Worm (Caenorhabditis elegans) whole organism, L1 larva: Measurements from ENCODE around the gene Y38F1A.4.

Experiments used
- C34B4.2 ChIP-seq: sonication (generic microtip); optimal IDR thresholded peaks from 2 replicates; lab custom pipeline; 2017; ENCODE audit warnings: mild to moderate bottlenecking, missing genetic modification characterization, missing compliant biosample characterization
- aly-2 ChIP-seq: fragments of 150-350 bp; optimal IDR thresholded peaks from 2 replicates; lab custom pipeline; 2014; ENCODE audit warnings: missing biosample characterization, missing genetic modification characterization
- ama-1 ChIP-seq: fragments of 150-350 bp; optimal IDR thresholded peaks from 2 replicates; lab custom pipeline; 2014
- blmp-1 ChIP-seq: fragments of 150-350 bp; optimal IDR thresholded peaks from 2 replicates; lab custom pipeline; 2014; ENCODE audit warnings: missing biosample characterization, missing genetic modification characterization
- ceh-63 ChIP-seq: fragments of 200-800 bp; sonication (Bioruptor generic); optimal IDR thresholded peaks from 2 replicates; lab custom pipeline; 2018; ENCODE audit warnings: mild to moderate bottlenecking, missing genetic modification characterization, missing compliant biosample characterization
- ceh-8 ChIP-seq: fragments of 200-800 bp; sonication (Bioruptor generic); optimal IDR thresholded peaks from 2 replicates; lab custom pipeline; 2018; ENCODE audit warnings: mild to moderate bottlenecking, missing genetic modification characterization, moderate library complexity, missing compliant biosample characterization
- efl-1 ChIP-seq, 4 experiments: fragments of 150-350 bp; optimal IDR thresholded peaks in 3 of 4; peaks in 1 of 4; 1 replicate in 1 of 4; 2 replicates in 3 of 4; lab custom pipeline; 2014; ENCODE audit warnings: missing biosample characterization in 2 of 4, missing genetic modification characterization in 2 of 4, missing genetic modification reagents in 2 of 4
- egl-27 ChIP-seq, 2 experiments: fragments of 150-350 bp in 1 of 2; sonication (generic microtip); optimal IDR thresholded peaks; 3 replicates each; lab custom pipeline; 2017 to 2018; ENCODE audit warnings: missing biosample characterization in 2 of 2, missing genetic modification characterization in 2 of 2, missing genetic modification reagents in 2 of 2
- elt-2 ChIP-seq: sonication (generic microtip); optimal IDR thresholded peaks from 2 replicates; lab custom pipeline; 2016; ENCODE audit warnings: missing genetic modification characterization, mild to moderate bottlenecking, inconsistent platforms, missing compliant biosample characterization, missing genetic modification reagents
- isw-1 ChIP-seq: fragments of 200-800 bp; sonication (Bioruptor generic); IDR thresholded peaks from 2 replicates; pipeline ENCODE4 v1.3.6; 2022; ENCODE audit warnings: missing genetic modification characterization, missing compliant biosample characterization
- lin-14 ChIP-seq: fragments of 200-800 bp; sonication (Bioruptor generic); optimal IDR thresholded peaks from 2 replicates; lab custom pipeline; 2018; ENCODE audit warnings: mild to moderate bottlenecking, missing genetic modification characterization, moderate library complexity, missing compliant biosample characterization
- lsy-2 ChIP-seq, 2 experiments: fragments of 150-350 bp; optimal IDR thresholded peaks; 2 replicates each; lab custom pipeline; 2014; ENCODE audit warnings: missing biosample characterization in 2 of 2, missing genetic modification characterization in 2 of 2
- mab-9 ChIP-seq: fragments of 200-800 bp; sonication (Bioruptor generic); IDR thresholded peaks from 2 replicates; pipeline ENCODE4 v1.3.6; 2022; ENCODE audit warnings: missing genetic modification reagents, missing genetic modification characterization, missing compliant biosample characterization
- mdl-1 ChIP-seq, 2 experiments: fragments of 150-350 bp; optimal IDR thresholded peaks; 2 replicates each; lab custom pipeline; 2014 to 2017; ENCODE audit warnings: missing biosample characterization in 2 of 2, missing genetic modification characterization in 2 of 2, inconsistent platforms in 1 of 2
- nhr-47 ChIP-seq: sonication (generic microtip); optimal IDR thresholded peaks from 2 replicates; lab custom pipeline; 2016; ENCODE audit warnings: mild to moderate bottlenecking, missing genetic modification characterization, moderate library complexity, missing compliant biosample characterization
- nhr-71 ChIP-seq: sonication (generic microtip); optimal IDR thresholded peaks from 2 replicates; lab custom pipeline; 2016; ENCODE audit warnings: mild to moderate bottlenecking, missing genetic modification characterization, moderate library complexity, missing compliant biosample characterization
- nhr-77 ChIP-seq: fragments of 150-350 bp; optimal IDR thresholded peaks from 2 replicates; lab custom pipeline; 2014; ENCODE audit warnings: missing biosample characterization, missing genetic modification characterization
- nhr-85 ChIP-seq: sonication (generic microtip); peaks from one replicate; lab custom pipeline; 2016; ENCODE audit warnings: missing genetic modification characterization, inconsistent platforms, missing compliant biosample characterization
- nhr-90 ChIP-seq: sonication (generic microtip); optimal IDR thresholded peaks from 2 replicates; lab custom pipeline; 2016; ENCODE audit warnings: mild to moderate bottlenecking, missing genetic modification characterization, missing compliant biosample characterization; ENCODE audit not compliant: poor library complexity
- pqm-1 ChIP-seq: sonication (generic microtip); optimal IDR thresholded peaks from 3 replicates; lab custom pipeline; 2017; ENCODE audit warnings: missing biosample characterization, missing genetic modification characterization
- rnt-1 ChIP-seq: sonication (generic microtip); optimal IDR thresholded peaks from 2 replicates; lab custom pipeline; 2016; ENCODE audit warnings: mild to moderate bottlenecking, missing genetic modification characterization, moderate library complexity, missing compliant biosample characterization
- snpc-4 ChIP-seq: fragments of 150-350 bp; optimal IDR thresholded peaks from 2 replicates; lab custom pipeline; 2014; ENCODE audit warnings: missing biosample characterization, missing genetic modification characterization
- snu-23 ChIP-seq: sonication (generic microtip); optimal IDR thresholded peaks from 2 replicates; lab custom pipeline; 2016; ENCODE audit warnings: missing genetic modification characterization, missing compliant biosample characterization
- tbx-2 ChIP-seq: sonication (generic microtip); optimal IDR thresholded peaks from 2 replicates; lab custom pipeline; 2016; ENCODE audit warnings: missing genetic modification characterization, missing compliant biosample characterization
- unc-130 ChIP-seq: fragments of 150-350 bp; optimal IDR thresholded peaks from 2 replicates; lab custom pipeline; 2017; ENCODE audit warnings: missing biosample characterization, missing genetic modification characterization, inconsistent platforms
- unc-86 ChIP-seq: sonication (generic microtip); optimal IDR thresholded peaks from 2 replicates; lab custom pipeline; 2016; ENCODE audit warnings: missing genetic modification characterization, missing compliant biosample characterization
- vab-15 ChIP-seq: sonication (generic microtip); optimal IDR thresholded peaks from 2 replicates; lab custom pipeline; 2017; ENCODE audit warnings: missing genotype, mild to moderate bottlenecking, missing genetic modification characterization, missing compliant biosample characterization
- zag-1 ChIP-seq: fragments of 150-350 bp; optimal IDR thresholded peaks from 2 replicates; lab custom pipeline; 2014; ENCODE audit warnings: missing biosample characterization, missing genetic modification characterization
- ztf-11 ChIP-seq, 2 experiments: sonication (generic microtip); optimal IDR thresholded peaks; 2 replicates each; lab custom pipeline; 2016 to 2017; ENCODE audit warnings: missing genetic modification characterization in 2 of 2, missing biosample characterization in 1 of 2, missing compliant biosample characterization in 1 of 2

Y38F1A.4 gene

DNA sequence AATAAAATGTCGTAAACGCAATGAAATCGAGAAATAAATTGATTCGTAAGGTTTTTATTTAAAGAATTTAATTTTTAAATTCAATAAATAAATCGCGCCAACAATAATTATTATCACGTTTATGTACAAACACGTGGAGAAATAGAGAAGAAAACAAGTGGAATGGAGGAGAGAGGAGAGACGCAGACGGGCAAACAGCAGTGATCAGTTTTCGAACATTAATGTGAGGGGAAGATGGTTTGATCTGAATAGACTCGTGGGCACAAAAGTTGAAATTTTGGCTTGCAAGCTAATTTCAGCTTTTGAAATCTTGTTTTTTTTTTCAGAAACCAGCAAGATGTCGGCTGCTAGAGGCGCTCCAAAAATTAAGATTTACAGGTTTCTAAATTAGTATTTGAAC lies 26.7 kb upstream of the Y38F1A.4 start, which contains the start of gene hphd-1 (continued):
- TF ChIP-seq vab-15 (no peak), rnt-1 (tag; lab: Kevin White, UChicago) (peak; percentile 15), nhr-47 (tag; lab: Kevin White, UChicago) (peak; percentile 52)

DNA sequence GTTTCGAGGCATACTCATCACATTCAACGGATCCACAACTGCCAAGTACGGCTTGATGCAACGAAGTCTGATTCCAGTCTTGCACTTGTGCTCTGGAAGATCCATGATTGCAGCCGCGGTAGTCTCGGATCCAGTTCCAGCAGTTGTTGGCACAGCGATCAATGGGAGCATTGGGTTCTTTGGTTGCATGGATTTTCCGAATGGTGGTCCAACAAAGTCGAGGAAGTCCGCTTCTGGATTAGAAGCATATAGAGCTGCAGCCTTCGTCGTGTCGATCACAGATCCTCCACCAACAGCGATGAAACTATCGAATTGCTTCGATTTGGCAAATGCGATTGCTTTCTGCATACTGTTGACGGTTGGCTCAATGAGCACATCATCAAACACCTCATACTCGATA lies 25.8 kb upstream of the Y38F1A.4 start:
- no peak for TF ChIP-seq nhr-77 (tag; lab: Kevin White, UChicago)
- TF ChIP-seq pqm-1 (tag; lab: Kevin White, UChicago) = no peak
- no peak for TF ChIP-seq tbx-2 (tag; lab: Kevin White, UChicago)

DNA sequence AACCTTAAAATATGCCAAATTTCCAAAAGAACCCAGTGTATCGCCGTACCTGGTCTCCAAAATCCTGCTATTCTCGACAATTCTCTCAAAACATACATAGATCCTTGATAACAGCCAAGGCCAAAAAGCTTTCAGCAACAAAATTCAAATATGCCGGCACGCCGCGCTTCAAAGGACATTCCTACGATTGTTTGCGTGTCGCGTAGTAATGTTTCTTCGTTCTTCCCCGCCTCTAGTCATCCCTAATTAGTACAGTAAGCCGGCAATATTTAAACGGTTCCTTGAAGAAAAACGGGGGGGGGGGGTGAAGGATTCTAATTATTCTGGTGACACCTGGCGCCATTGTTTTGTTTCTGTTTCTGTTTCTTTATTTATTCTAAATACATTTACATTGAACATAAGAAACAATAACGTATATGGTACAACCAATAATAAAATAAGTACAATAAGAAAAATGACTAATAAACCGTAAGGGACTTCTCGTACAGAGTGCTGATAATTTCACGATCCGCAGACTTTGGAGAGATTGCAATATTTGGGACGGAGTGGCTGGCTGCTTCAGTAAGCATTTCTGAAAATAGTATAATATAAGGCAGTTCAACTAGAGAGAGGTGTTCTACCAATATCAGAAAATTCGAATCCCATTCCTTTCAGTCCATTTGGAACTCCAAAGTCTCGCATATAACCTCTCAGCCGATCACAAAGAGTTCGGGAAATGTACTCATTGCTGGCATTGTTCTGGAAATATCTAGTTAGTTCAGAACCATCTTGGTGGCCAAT lies 24.7 kb upstream of the Y38F1A.4 start:
- TF ChIP-seq elt-2 (tag; lab: Kevin White, UChicago) (peak; percentile 68), C34B4.2 (tag; lab: Kevin White, UChicago) (no peak), snu-23 (GFP tag; lab: Kevin White, UChicago) (peak; percentile 23), mab-9 (GFP tag; lab: Robert Waterston, UW) (no peak), nhr-71 (tag; lab: Kevin White, UChicago) (peak; percentile 34), egl-27 (tag; optimal IDR thresholded peaks at IDR 0.05; lab: Kevin White, UChicago) (no peak), zag-1 (tag; lab: Kevin White, UChicago) (no peak), ama-1 (lab: Kevin White, UChicago) (peak; percentile 64), nhr-85 (peak; percentile 38), nhr-90 (peak; percentile 47)

DNA sequence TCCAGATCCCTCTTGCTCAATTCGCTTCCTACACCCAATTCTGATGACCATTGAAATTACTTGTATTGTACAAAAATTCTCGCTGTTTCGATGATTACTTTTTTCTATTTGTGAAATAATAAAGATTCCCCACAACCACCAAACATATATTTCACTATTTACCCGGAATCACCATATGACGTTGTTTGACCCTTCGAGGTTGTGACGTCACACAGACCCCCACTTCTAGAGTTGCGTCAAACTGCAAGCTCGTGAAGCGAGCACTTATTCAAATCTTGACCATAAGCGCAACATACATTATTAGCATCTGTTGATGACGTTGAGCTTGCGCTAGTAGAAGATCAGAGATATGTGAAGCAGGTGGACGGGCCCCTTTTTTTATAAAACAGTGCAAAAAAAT lies 23.5 kb upstream of the Y38F1A.4 start:
- TF ChIP-seq snpc-4 (tag; lab: Kevin White, UChicago) (no peak), aly-2 (tag; lab: Kevin White, UChicago) (peak; percentile 48), nhr-85 (peak; percentile 45)

DNA sequence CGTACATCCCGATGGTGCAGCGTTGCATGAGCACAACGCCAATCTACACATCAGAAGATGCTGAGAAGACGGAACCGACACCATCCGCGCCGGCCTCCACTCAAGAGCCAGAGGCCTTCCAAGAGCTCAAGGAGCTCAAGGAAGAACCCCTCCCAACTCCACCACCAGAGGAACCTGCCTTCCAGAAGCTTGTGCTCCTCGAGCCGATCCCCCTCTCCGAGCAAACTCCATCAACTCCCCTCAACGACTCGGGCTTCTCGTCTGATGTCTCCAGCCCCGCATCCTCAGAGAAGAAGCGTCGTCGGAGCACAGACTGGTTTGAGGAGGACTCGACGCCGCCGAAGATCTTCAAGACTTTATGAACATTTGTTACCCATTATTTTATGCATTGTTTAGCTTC lies 22.7 kb upstream of the Y38F1A.4 start:
- TF ChIP-seq isw-1 = no peak

DNA sequence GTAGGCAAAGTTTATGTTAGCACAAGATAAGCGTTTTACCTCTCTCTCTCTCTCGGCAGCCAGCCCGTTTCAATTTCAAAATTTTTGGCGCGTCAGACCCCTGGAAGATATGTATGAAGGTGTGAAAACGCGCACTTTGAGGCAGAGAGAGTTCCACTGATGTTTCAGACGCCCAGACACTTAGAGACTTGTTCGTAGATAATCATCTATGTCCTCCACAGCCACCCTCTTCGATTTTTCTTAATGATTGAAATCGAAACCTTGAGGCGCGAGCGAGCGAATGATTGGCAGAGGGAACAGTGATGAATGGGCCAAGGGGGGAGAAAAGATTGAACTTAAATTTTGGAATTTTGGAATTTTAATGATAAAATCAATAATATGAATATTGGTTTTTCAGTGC lies 22.1 kb upstream of the Y38F1A.4 start:
- TF ChIP-seq efl-1 (optimal IDR thresholded peaks at IDR 0.05; lab: Kevin White, UChicago) = no peak
- peak in 1 of 2 experiments; percentile 49 for TF ChIP-seq efl-1 (GFP tag; optimal IDR thresholded peaks at IDR 0.05 in 1 of 2; lab: Kevin White, UChicago)
- peak; percentile 62 for TF ChIP-seq lin-14 (GFP tag; lab: Kevin White, UChicago)
- TF ChIP-seq ceh-8 (GFP tag; lab: Kevin White, UChicago) = no peak
- TF ChIP-seq C34B4.2 (tag; lab: Kevin White, UChicago) = no peak
- TF ChIP-seq rnt-1 (tag; lab: Kevin White, UChicago) = peak; percentile 22
- TF ChIP-seq blmp-1 (tag; lab: Kevin White, UChicago) = peak; percentile 31
- peak; percentile 90 for TF ChIP-seq nhr-85

DNA sequence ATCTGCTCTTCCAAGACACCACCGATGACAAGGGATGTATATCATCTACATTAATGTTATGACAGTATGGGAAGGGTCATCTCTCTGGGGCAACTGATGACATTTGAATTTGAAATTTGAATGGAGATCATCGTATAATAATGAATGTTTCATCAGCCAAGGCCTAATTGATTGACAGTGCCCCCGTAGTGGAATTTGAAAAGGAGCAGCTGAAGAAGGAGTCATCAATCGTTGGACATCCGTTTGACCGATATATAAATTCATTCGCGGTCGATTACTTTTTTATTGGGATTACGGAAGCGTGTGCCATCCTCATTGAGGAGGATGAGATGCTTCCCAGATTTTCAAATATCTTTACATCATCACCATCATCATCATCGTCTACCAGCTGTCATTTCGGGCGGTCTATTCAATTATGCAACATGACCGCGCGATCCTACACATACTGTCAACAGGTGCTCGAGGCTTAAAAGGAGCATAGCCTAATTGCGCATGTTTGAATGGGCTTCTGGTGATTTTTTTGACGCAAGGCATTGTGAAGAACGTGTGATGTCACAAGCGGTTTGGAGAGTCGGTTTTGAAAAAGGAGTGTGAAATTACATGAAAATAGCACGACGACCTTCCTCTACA lies 21.6 kb upstream of the Y38F1A.4 start:
- TF ChIP-seq ceh-63 (GFP tag; lab: Kevin White, UChicago) (no peak), ztf-11 (tag; optimal IDR thresholded peaks at IDR 0.05; lab: Kevin White, UChicago) (peak in 1 of 2 experiments; percentile 68), unc-130 (tag; lab: Kevin White, UChicago) (no peak), mdl-1 (tag; optimal IDR thresholded peaks at IDR 0.05; lab: Kevin White, UChicago) (no peak), lsy-2 (tag; optimal IDR thresholded peaks at IDR 0.05; lab: Kevin White, UChicago) (no peak), unc-86 (tag; lab: Kevin White, UChicago) (peak; percentile 22)
